Fruit fly (Drosophila melanogaster) whole organism, embryonic: ENCODE results near the gene CG43136.

Experiments used
- Antp ChIP-seq: fragments of 200-800 bp; sonication (Bioruptor generic); optimal IDR thresholded peaks from 3 replicates; lab custom pipeline; 2016; ENCODE audit warnings: missing biosample characterization, missing genetic modification characterization
- Blimp-1 ChIP-seq: fragments of 200-800 bp; sonication (Bioruptor generic); optimal IDR thresholded peaks from 3 replicates; lab custom pipeline; 2018; ENCODE audit warnings: missing biosample characterization, missing genetic modification characterization, mild to moderate bottlenecking, moderate library complexity, missing genetic modification reagents
- CG11504 ChIP-seq: fragments of 200-800 bp; sonication (Bioruptor generic); optimal IDR thresholded peaks from 3 replicates; lab custom pipeline; 2019; ENCODE audit warnings: missing biosample characterization, mild to moderate bottlenecking, missing genetic modification characterization, moderate library complexity
- CG12155 ChIP-seq: fragments of 200-800 bp; sonication (Bioruptor generic); optimal IDR thresholded peaks from 3 replicates; lab custom pipeline; 2016; ENCODE audit warnings: missing biosample characterization, missing genetic modification characterization
- CG12659 ChIP-seq: fragments of 200-800 bp; sonication (Bioruptor generic); optimal IDR thresholded peaks from 3 replicates; lab custom pipeline; 2017; ENCODE audit warnings: mild to moderate bottlenecking, missing biosample characterization, missing genetic modification reagents, missing genetic modification characterization
- CG12942 ChIP-seq: fragments of 200-800 bp; sonication (Bioruptor generic); optimal IDR thresholded peaks from 3 replicates; lab custom pipeline; 2016; ENCODE audit warnings: missing biosample characterization, missing genetic modification characterization
- CG13296 ChIP-seq: fragments of 200-800 bp; sonication (Bioruptor generic); optimal IDR thresholded peaks from 3 replicates; lab custom pipeline; 2018; ENCODE audit warnings: missing biosample characterization, mild to moderate bottlenecking, missing genetic modification characterization
- CG14441 ChIP-seq: fragments of 200-800 bp; sonication (Bioruptor generic); IDR thresholded peaks from 2 replicates; pipeline ENCODE4 v1.3.6; 2022; ENCODE audit warnings: missing biosample characterization, missing genetic modification characterization
- CG15479 ChIP-seq: fragments of 200-800 bp; sonication (Bioruptor generic); optimal IDR thresholded peaks from 3 replicates; lab custom pipeline; 2019; ENCODE audit warnings: missing biosample characterization, mild to moderate bottlenecking, missing genetic modification characterization, moderate library complexity
- CG16863 ChIP-seq: fragments of 200-800 bp; sonication (Bioruptor generic); optimal IDR thresholded peaks from 3 replicates; lab custom pipeline; 2016; ENCODE audit warnings: missing biosample characterization, missing genetic modification characterization
- CG17359 ChIP-seq: fragments of 200-800 bp; sonication (Bioruptor generic); optimal IDR thresholded peaks from 3 replicates; lab custom pipeline; 2018; ENCODE audit warnings: missing biosample characterization, mild to moderate bottlenecking, missing genetic modification characterization, moderate library complexity
- CG17612 ChIP-seq: fragments of 200-800 bp; sonication (Bioruptor generic); IDR thresholded peaks from 2 replicates; pipeline ENCODE4 v1.3.6; 2022; ENCODE audit warnings: missing biosample characterization, missing genetic modification characterization
- CG18262 ChIP-seq: fragments of 200-800 bp; optimal IDR thresholded peaks from 3 replicates; lab custom pipeline; 2019; ENCODE audit warnings: missing biosample characterization, mild to moderate bottlenecking, missing genetic modification characterization, moderate library complexity
- CG18619 ChIP-seq: fragments of 200-800 bp; sonication (Bioruptor generic); optimal IDR thresholded peaks from 3 replicates; lab custom pipeline; 2017; ENCODE audit warnings: missing biosample characterization, mild to moderate bottlenecking, missing genetic modification characterization
- CG2678 ChIP-seq: fragments of 200-800 bp; sonication (Bioruptor generic); optimal IDR thresholded peaks from 3 replicates; lab custom pipeline; 2019; ENCODE audit warnings: missing biosample characterization, mild to moderate bottlenecking, missing genetic modification characterization, moderate library complexity
- CG30403 ChIP-seq: fragments of 200-800 bp; sonication (Bioruptor generic); optimal IDR thresholded peaks from 3 replicates; lab custom pipeline; 2016; ENCODE audit warnings: missing biosample characterization, missing genetic modification characterization
- CG3847 ChIP-seq: fragments of 200-800 bp; sonication (Bioruptor generic); IDR thresholded peaks from 2 replicates; pipeline ENCODE4 v1.3.6; 2022; ENCODE audit warnings: missing biosample characterization, missing genetic modification characterization
- CG4360 ChIP-seq: fragments of 200-800 bp; sonication (Bioruptor generic); IDR thresholded peaks from 2 replicates; pipeline ENCODE4 v1.3.6; 2022; ENCODE audit warnings: missing biosample characterization, missing genetic modification characterization
- CG4854 ChIP-seq: fragments of 200-800 bp; sonication (Bioruptor generic); optimal IDR thresholded peaks from 2 replicates; lab custom pipeline; 2016; ENCODE audit warnings: missing biosample characterization, missing genetic modification characterization, inconsistent platforms
- CG5245 ChIP-seq: fragments of 200-800 bp; sonication (Bioruptor generic); optimal IDR thresholded peaks from 3 replicates; lab custom pipeline; 2016; ENCODE audit warnings: missing biosample characterization, missing genetic modification characterization
- CG9609 ChIP-seq: fragments of 200-800 bp; sonication (Bioruptor generic); optimal IDR thresholded peaks from 3 replicates; lab custom pipeline; 2016; ENCODE audit warnings: missing biosample characterization, missing genetic modification characterization
- Dref ChIP-seq: fragments of 200-800 bp; sonication (Bioruptor generic); IDR thresholded peaks from 2 replicates; pipeline ENCODE4 v1.3.6; 2022; ENCODE audit warnings: missing biosample characterization, missing genetic modification characterization
- Ets97D ChIP-seq: fragments of 200-800 bp; sonication (Bioruptor generic); optimal IDR thresholded peaks from 3 replicates; lab custom pipeline; 2016; ENCODE audit warnings: missing biosample characterization, missing genetic modification characterization
- HLH54F ChIP-seq: fragments of 200-800 bp; sonication (Bioruptor generic); optimal IDR thresholded peaks from 3 replicates; lab custom pipeline; 2016; ENCODE audit warnings: missing biosample characterization, missing genetic modification characterization
- Hmr ChIP-seq: fragments of 200-800 bp; sonication (Bioruptor generic); optimal IDR thresholded peaks from 3 replicates; lab custom pipeline; 2017; ENCODE audit warnings: mild to moderate bottlenecking, missing biosample characterization, missing genetic modification reagents, missing genetic modification characterization
- Hr3 ChIP-seq: fragments of 200-800 bp; sonication (Bioruptor generic); optimal IDR thresholded peaks from 3 replicates; lab custom pipeline; 2016; ENCODE audit warnings: missing biosample characterization, missing genetic modification characterization
- Hsf ChIP-seq: fragments of 200-800 bp; sonication (Bioruptor generic); optimal IDR thresholded peaks from 3 replicates; lab custom pipeline; 2016; ENCODE audit warnings: missing biosample characterization, missing genetic modification characterization
- Mad ChIP-seq: fragments of 200-800 bp; sonication (Bioruptor generic); optimal IDR thresholded peaks from 2 replicates; lab custom pipeline; 2016; ENCODE audit warnings: missing biosample characterization, missing genetic modification characterization
- Meics ChIP-seq: fragments of 200-800 bp; sonication (Bioruptor generic); optimal IDR thresholded peaks from 2 replicates; lab custom pipeline; 2017; ENCODE audit warnings: missing biosample characterization, mild to moderate bottlenecking, missing genetic modification characterization
- NC2β ChIP-seq: fragments of 200-800 bp; sonication (Bioruptor generic); optimal IDR thresholded peaks from 2 replicates; lab custom pipeline; 2016; ENCODE audit warnings: missing biosample characterization, missing genetic modification characterization
- Sry-β ChIP-seq: fragments of 200-800 bp; sonication (Bioruptor generic); optimal IDR thresholded peaks from 2 replicates; lab custom pipeline; 2018; ENCODE audit warnings: missing biosample characterization, mild to moderate bottlenecking, missing genetic modification characterization, moderate library complexity
- Tbp ChIP-seq: fragments of >200 bp; optimal IDR thresholded peaks from 2 replicates; lab custom pipeline; 2018; ENCODE audit warnings: missing biosample characterization, missing genetic modification characterization
- amos ChIP-seq: fragments of 200-800 bp; sonication (Bioruptor generic); IDR thresholded peaks from 2 replicates; pipeline ENCODE4 v1.3.6; 2022; ENCODE audit warnings: missing biosample characterization, missing genetic modification characterization; ENCODE audit not compliant: partially characterized antibody
- ase ChIP-seq: fragments of 200-800 bp; sonication (Bioruptor generic); IDR thresholded peaks from 3 replicates; pipeline ENCODE4 v1.3.6; 2022; ENCODE audit warnings: missing biosample characterization, missing genetic modification characterization
- az2 ChIP-seq: fragments of 200-800 bp; sonication (Bioruptor generic); optimal IDR thresholded peaks from 3 replicates; lab custom pipeline; 2016; ENCODE audit warnings: missing biosample characterization, missing genetic modification characterization
- bab2 ChIP-seq: fragments of 200-800 bp; sonication (Bioruptor generic); optimal IDR thresholded peaks from 2 replicates; lab custom pipeline; 2016; ENCODE audit warnings: missing biosample characterization, missing genetic modification characterization
- bcd ChIP-seq: fragments of 200-800 bp; sonication (Bioruptor generic); optimal IDR thresholded peaks from 2 replicates; lab custom pipeline; 2017; ENCODE audit warnings: missing biosample characterization, mild to moderate bottlenecking, missing genetic modification characterization
- dysf ChIP-seq: fragments of 200-800 bp; sonication (Bioruptor generic); IDR thresholded peaks from 3 replicates; pipeline ENCODE4 v1.3.6; 2022; ENCODE audit warnings: missing biosample characterization, missing genetic modification characterization
- gro ChIP-seq: fragments of 200-800 bp; sonication (Bioruptor generic); optimal IDR thresholded peaks from 2 replicates; lab custom pipeline; 2016; ENCODE audit warnings: missing biosample characterization, missing genetic modification characterization
- gsb-n ChIP-seq: fragments of 200-800 bp; sonication (Bioruptor generic); optimal IDR thresholded peaks from 3 replicates; lab custom pipeline; 2018; ENCODE audit warnings: missing biosample characterization, mild to moderate bottlenecking, missing genetic modification characterization
- her ChIP-seq: fragments of 200-800 bp; sonication (Bioruptor generic); optimal IDR thresholded peaks from 2 replicates; lab custom pipeline; 2016; ENCODE audit warnings: missing biosample characterization, missing genetic modification characterization
- hkb ChIP-seq, 2 experiments: fragments of 200-800 bp in 1 of 2; fragments of >200 bp in 1 of 2; sonication (Bioruptor generic) in 1 of 2; IDR thresholded peaks in 1 of 2; optimal IDR thresholded peaks in 1 of 2; 2 replicates each; pipeline versions ENCODE4 v1.3.6 to Lab custom; 2017 to 2022; ENCODE audit warnings: missing biosample characterization in 1 of 2, missing genetic modification characterization in 1 of 2
- mam ChIP-seq: fragments of 200-800 bp; sonication (Bioruptor generic); optimal IDR thresholded peaks from 3 replicates; lab custom pipeline; 2016; ENCODE audit warnings: missing biosample characterization, missing genetic modification characterization
- prd ChIP-seq, 3 experiments: fragments of >200 bp in 2 of 3; fragments of 200-800 bp in 1 of 3; sonication (Bioruptor generic) in 1 of 3; optimal IDR thresholded peaks in 2 of 3; IDR thresholded peaks in 1 of 3; 2 replicates in 2 of 3; 3 replicates in 1 of 3; pipeline versions ENCODE4 v1.3.6 to Lab custom; 2017 to 2022; ENCODE audit warnings: missing biosample characterization in 1 of 3, missing genetic modification characterization in 1 of 3
- pum ChIP-seq: fragments of 200-800 bp; sonication (Bioruptor generic); optimal IDR thresholded peaks from 2 replicates; lab custom pipeline; 2016; ENCODE audit warnings: missing biosample characterization, missing genetic modification characterization
- ranshi ChIP-seq: fragments of 200-800 bp; sonication (Bioruptor generic); IDR thresholded peaks from 2 replicates; pipeline ENCODE4 v1.3.6; 2022; ENCODE audit warnings: missing biosample characterization, missing genetic modification characterization
- salm ChIP-seq: fragments of 200-800 bp; sonication (Bioruptor generic); optimal IDR thresholded peaks from 2 replicates; lab custom pipeline; 2018; ENCODE audit warnings: missing biosample characterization, mild to moderate bottlenecking, missing genetic modification characterization
- sens ChIP-seq: fragments of 200-800 bp; sonication (Bioruptor generic); peaks from one replicate; lab custom pipeline; 2016; ENCODE audit warnings: missing biosample characterization, missing genetic modification characterization
- sob ChIP-seq: fragments of 200-800 bp; sonication (Bioruptor generic); IDR thresholded peaks from 2 replicates; pipeline ENCODE4 v1.3.6; 2022; ENCODE audit warnings: missing biosample characterization, missing genetic modification characterization
- zen ChIP-seq: fragments of 200-800 bp; sonication (Bioruptor generic); optimal IDR thresholded peaks from 3 replicates; lab custom pipeline; 2018; ENCODE audit warnings: missing biosample characterization, mild to moderate bottlenecking, missing genetic modification characterization, moderate library complexity

Gene CG43136

DNA sequence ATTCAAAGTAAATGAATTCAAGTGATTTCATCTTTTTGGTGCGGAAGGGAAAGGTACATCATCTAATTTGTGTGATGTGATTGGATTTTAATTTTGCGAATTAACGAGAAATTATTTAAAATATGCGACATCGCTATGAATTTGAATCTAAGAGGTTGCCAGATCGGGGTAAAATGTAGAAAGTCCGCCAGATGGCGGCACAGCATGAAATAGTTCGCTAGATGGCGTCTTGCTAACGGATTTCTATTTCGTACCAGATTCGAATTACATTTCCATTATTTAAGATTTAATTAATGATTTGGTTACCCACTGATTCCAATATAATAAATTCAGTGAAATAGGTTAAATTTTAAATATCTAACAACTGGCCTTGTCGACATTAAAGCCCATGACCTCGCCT lies 29.8 kb downstream of the CG43136 start:
- peak; percentile 20 for TF ChIP-seq CG16863 (GFP tag; lab: Kevin White, UChicago)
- no peak for TF ChIP-seq CG4360 (GFP tag; lab: Robert Waterston, UW)
- TF ChIP-seq prd (optimal IDR thresholded peaks at IDR 0.05; lab: Kevin White, UChicago): no peak
- peak; percentile 40; the same call in 1 of the 3 replicates for TF ChIP-seq prd (GFP tag; IDR thresholded peaks at IDR 0.05; lab: Robert Waterston, UW)
- no peak for TF ChIP-seq CG18262 (tag; lab: Kevin White, UChicago)
- peak; percentile 62 for TF ChIP-seq Ets97D (GFP tag; lab: Kevin White, UChicago)
- peak; percentile 31 for TF ChIP-seq pum (GFP tag; lab: Kevin White, UChicago)
- TF ChIP-seq Hsf (GFP tag; lab: Kevin White, UChicago): peak; percentile 51
- TF ChIP-seq bab2 (GFP tag; lab: Kevin White, UChicago): peak; percentile 53
- TF ChIP-seq gro (GFP tag; lab: Kevin White, UChicago): peak; percentile 19
- TF ChIP-seq CG12942 (GFP tag; lab: Kevin White, UChicago): no peak
- TF ChIP-seq Dref (GFP tag; lab: Robert Waterston, UW): peak; percentile 39; the same call in 1 of the 2 replicates
- peak; percentile 48 for TF ChIP-seq CG17359 (tag; lab: Kevin White, UChicago)
- TF ChIP-seq hkb (optimal IDR thresholded peaks at IDR 0.05; lab: Kevin White, UChicago): no peak
- 0 out of 2 replicates have a peak, but pooled peaks have one; percentile 26 for TF ChIP-seq hkb (GFP tag; IDR thresholded peaks at IDR 0.05; lab: Robert Waterston, UW)
- TF ChIP-seq CG2678 (tag; lab: Kevin White, UChicago): no peak
- TF ChIP-seq Hmr (GFP tag; lab: Kevin White, UChicago): peak; percentile 58
- peak; percentile 47 for TF ChIP-seq CG11504 (tag; lab: Kevin White, UChicago)
- peak; percentile 25 for TF ChIP-seq Antp
- peak; percentile 35; the same call in 1 of the 2 replicates for TF ChIP-seq amos (GFP tag; lab: Robert Waterston, UW)
- peak; percentile 57 for TF ChIP-seq sob (GFP tag; lab: Robert Waterston, UW)
- TF ChIP-seq CG13296: no peak
- TF ChIP-seq CG5245 (GFP tag; lab: Kevin White, UChicago): peak; percentile 10
- TF ChIP-seq Hr3 (GFP tag; lab: Kevin White, UChicago): peak; percentile 15
- peak; percentile 41 for TF ChIP-seq CG30403 (GFP tag; lab: Kevin White, UChicago)
- no peak for TF ChIP-seq Tbp (GFP tag; lab: Kevin White, UChicago)
- peak; percentile 21 for TF ChIP-seq Mad (GFP tag; lab: Kevin White, UChicago)
- no peak for TF ChIP-seq ase (GFP tag; lab: Robert Waterston, UW)
- no peak for TF ChIP-seq salm (tag; lab: Kevin White, UChicago)
- peak; percentile 21 for TF ChIP-seq CG18619 (GFP tag; lab: Kevin White, UChicago)
- TF ChIP-seq dysf (GFP tag; lab: Robert Waterston, UW): peak; percentile 40; the same call in 2 of the 3 replicates
- peak; percentile 65 for TF ChIP-seq zen (tag; lab: Kevin White, UChicago)
- 0 out of 2 replicates have a peak, but pooled peaks have one; percentile 46 for TF ChIP-seq CG14441 (GFP tag; lab: Robert Waterston, UW)
- TF ChIP-seq sens: peak; percentile 84
- TF ChIP-seq gsb-n (tag; lab: Kevin White, UChicago): no peak
- TF ChIP-seq bcd (GFP tag; lab: Kevin White, UChicago): peak; percentile 7
- TF ChIP-seq mam (GFP tag; lab: Kevin White, UChicago): peak; percentile 46
- peak; percentile 13 for TF ChIP-seq CG4854 (GFP tag; lab: Kevin White, UChicago)
- TF ChIP-seq CG15479 (GFP tag; lab: Kevin White, UChicago): peak; percentile 24
- peak; percentile 46 for TF ChIP-seq Meics
- TF ChIP-seq CG17612: no peak
- TF ChIP-seq CG3847: peak; percentile 69
- TF ChIP-seq her (GFP tag; lab: Kevin White, UChicago): no peak
- TF ChIP-seq NC2β: peak; percentile 33
- TF ChIP-seq CG12659 (GFP tag; lab: Kevin White, UChicago): peak; percentile 45
- peak; percentile 6 for TF ChIP-seq CG9609 (GFP tag; lab: Kevin White, UChicago)
- peak; percentile 13; the same call in 1 of the 2 replicates for TF ChIP-seq ranshi
- TF ChIP-seq HLH54F: peak; percentile 8
- TF ChIP-seq Sry-β (GFP tag; lab: Kevin White, UChicago): no peak
- TF ChIP-seq az2 (GFP tag; lab: Kevin White, UChicago): peak; percentile 11
- no peak for TF ChIP-seq Blimp-1 (GFP tag; lab: Kevin White, UChicago)
- peak; percentile 6 for TF ChIP-seq CG12155 (GFP tag; lab: Kevin White, UChicago)
